Worm (Caenorhabditis elegans): ENCODE data around the gene R02D5.24.

- TF ChIP-seq B0336.3 (GFP tag; IDR thresholded peaks at IDR 0.05) = no peak
- TF ChIP-seq bed-2 (GFP tag; IDR thresholded peaks at IDR 0.05) = no peak
Observed at ce11 chrV:14523788-14524582, 22.8 kb downstream of the R02D5.24 start, which contains the start of gene ril-1.
